Worm (Caenorhabditis elegans) whole organism, late embryonic: ENCODE data around the gene F46C3.7.

Experiments
- K02D7.2 ChIP-seq: sonication (generic microtip); optimal IDR thresholded peaks from 2 replicates; lab custom pipeline; 2017; ENCODE audit warnings: mild to moderate bottlenecking, missing genetic modification characterization, missing compliant biosample characterization
- K09A11.1 ChIP-seq: sonication (generic microtip); optimal IDR thresholded peaks from 2 replicates; lab custom pipeline; 2017; ENCODE audit warnings: antibody characterized with exemption, mild to moderate bottlenecking, missing genetic modification characterization, missing compliant biosample characterization; ENCODE audit not compliant: insufficient read depth
- T23F11.4 ChIP-seq: fragments of 200-800 bp; sonication (Bioruptor generic); optimal IDR thresholded peaks from 2 replicates; lab custom pipeline; 2018; ENCODE audit warnings: mild to moderate bottlenecking, missing genetic modification characterization, missing compliant biosample characterization
- ama-1 ChIP-seq: fragments of 150-350 bp; optimal IDR thresholded peaks from 2 replicates; lab custom pipeline; 2014
- ceh-14 ChIP-seq: sonication (generic microtip); optimal IDR thresholded peaks from 2 replicates; lab custom pipeline; 2016; ENCODE audit warnings: missing genotype, missing genetic modification characterization, missing compliant biosample characterization
- ceh-18 ChIP-seq: sonication (generic microtip); optimal IDR thresholded peaks from 2 replicates; lab custom pipeline; 2016; ENCODE audit warnings: missing genetic modification characterization, missing compliant biosample characterization
- ceh-30 ChIP-seq: fragments of 150-350 bp; optimal IDR thresholded peaks from 2 replicates; lab custom pipeline; 2014; ENCODE audit warnings: missing biosample characterization, missing genetic modification characterization
- ceh-31 ChIP-seq: sonication (generic microtip); optimal IDR thresholded peaks from 2 replicates; lab custom pipeline; 2016; ENCODE audit warnings: missing genetic modification characterization, missing compliant biosample characterization
- ceh-34 ChIP-seq: sonication (generic microtip); optimal IDR thresholded peaks from 2 replicates; lab custom pipeline; 2016; ENCODE audit warnings: mild to moderate bottlenecking, missing genetic modification characterization, missing compliant biosample characterization
- ceh-48 ChIP-seq: sonication (generic microtip); optimal IDR thresholded peaks from 2 replicates; lab custom pipeline; 2016; ENCODE audit warnings: missing genetic modification characterization, inconsistent platforms, missing compliant biosample characterization
- che-1 ChIP-seq: sonication (generic microtip); optimal IDR thresholded peaks from 2 replicates; lab custom pipeline; 2016; ENCODE audit warnings: mild to moderate bottlenecking, missing genetic modification characterization, missing compliant biosample characterization
- dve-1 ChIP-seq: sonication (generic microtip); optimal IDR thresholded peaks from 2 replicates; lab custom pipeline; 2017; ENCODE audit warnings: antibody characterized with exemption, mild to moderate bottlenecking, missing genetic modification characterization, missing compliant biosample characterization
- elt-2 ChIP-seq: sonication (generic microtip); optimal IDR thresholded peaks from 2 replicates; lab custom pipeline; 2016; ENCODE audit warnings: missing genetic modification reagents, missing genetic modification characterization, missing compliant biosample characterization
- elt-4 ChIP-seq: sonication (generic microtip); optimal IDR thresholded peaks from 2 replicates; lab custom pipeline; 2016; ENCODE audit warnings: missing genetic modification characterization, missing compliant biosample characterization
- ets-4 ChIP-seq: sonication (generic microtip); optimal IDR thresholded peaks from 2 replicates; lab custom pipeline; 2016; ENCODE audit warnings: missing genetic modification characterization, missing compliant biosample characterization
- eyg-1 ChIP-seq: sonication (generic microtip); optimal IDR thresholded peaks from 2 replicates; lab custom pipeline; 2016; ENCODE audit warnings: missing genotype, missing genetic modification characterization, missing compliant biosample characterization
- fax-1 ChIP-seq: sonication (generic microtip); optimal IDR thresholded peaks from 2 replicates; lab custom pipeline; 2016; ENCODE audit warnings: missing genotype, missing genetic modification characterization, missing compliant biosample characterization
- fkh-6 ChIP-seq: sonication (generic microtip); optimal IDR thresholded peaks from 2 replicates; lab custom pipeline; 2016; ENCODE audit warnings: missing genetic modification characterization, missing compliant biosample characterization
- hlh-15 ChIP-seq: sonication (generic microtip); optimal IDR thresholded peaks from 2 replicates; lab custom pipeline; 2016; ENCODE audit warnings: missing genetic modification characterization, missing compliant biosample characterization
- hlh-6 ChIP-seq: sonication (generic microtip); optimal IDR thresholded peaks from 2 replicates; lab custom pipeline; 2016; ENCODE audit warnings: missing genotype, missing genetic modification characterization, missing compliant biosample characterization
- lin-11 ChIP-seq: fragments of 200-800 bp; sonication (Bioruptor generic); optimal IDR thresholded peaks from 2 replicates; lab custom pipeline; 2018; ENCODE audit warnings: mild to moderate bottlenecking, missing genetic modification characterization, missing compliant biosample characterization
- madf-2 ChIP-seq: sonication (generic microtip); optimal IDR thresholded peaks from 2 replicates; lab custom pipeline; 2017; ENCODE audit warnings: missing genetic modification characterization, missing compliant biosample characterization
- mec-3 ChIP-seq: sonication (generic microtip); optimal IDR thresholded peaks from 2 replicates; lab custom pipeline; 2016; ENCODE audit warnings: borderline replicate concordance, missing genetic modification characterization, missing compliant biosample characterization
- nfya-1 ChIP-seq: sonication (generic microtip); optimal IDR thresholded peaks from 2 replicates; lab custom pipeline; 2017; ENCODE audit warnings: missing genetic modification characterization, mild to moderate bottlenecking, missing compliant biosample characterization, antibody characterized with exemption, moderate library complexity
- nhr-11 ChIP-seq: fragments of 150-350 bp; optimal IDR thresholded peaks from 2 replicates; lab custom pipeline; 2014; ENCODE audit warnings: missing biosample characterization, missing genetic modification characterization
- pros-1 ChIP-seq: fragments of 150-350 bp; optimal IDR thresholded peaks from 2 replicates; lab custom pipeline; 2014; ENCODE audit warnings: missing biosample characterization, missing genetic modification reagents, missing genetic modification characterization
- rnt-1 ChIP-seq: sonication (generic microtip); optimal IDR thresholded peaks from 2 replicates; lab custom pipeline; 2016; ENCODE audit warnings: missing genetic modification characterization, missing compliant biosample characterization
- sdc-2 ChIP-seq: sonication (generic microtip); optimal IDR thresholded peaks from 2 replicates; lab custom pipeline; 2016; ENCODE audit warnings: missing genotype, missing genetic modification characterization, missing compliant biosample characterization
- sox-2 ChIP-seq: fragments of 200-800 bp; sonication (Bioruptor generic); IDR thresholded peaks from 2 replicates; pipeline ENCODE4 v1.3.6; 2022; ENCODE audit warnings: missing genetic modification reagents, missing genetic modification characterization, missing compliant biosample characterization
- sox-4 ChIP-seq: sonication (generic microtip); optimal IDR thresholded peaks from 2 replicates; lab custom pipeline; 2017; ENCODE audit warnings: mild to moderate bottlenecking, missing genetic modification characterization, inconsistent platforms, missing compliant biosample characterization
- tbx-2 ChIP-seq: sonication (generic microtip); optimal IDR thresholded peaks from 2 replicates; lab custom pipeline; 2016; ENCODE audit warnings: missing genetic modification characterization, missing compliant biosample characterization
- unc-55 ChIP-seq: sonication (generic microtip); optimal IDR thresholded peaks from 2 replicates; lab custom pipeline; 2017; ENCODE audit warnings: missing biosample characterization, missing genetic modification reagents, missing genetic modification characterization

F46C3.7 gene

ce11 chrX:11462112-11462511, 22.3 kb downstream of the F46C3.7 start:
- no peak for TF ChIP-seq hlh-15 (tag; lab: Kevin White, UChicago)
- no peak for TF ChIP-seq lin-11 (tag; lab: Kevin White, UChicago)
- TF ChIP-seq ceh-30 (tag; lab: Kevin White, UChicago): no peak
- no peak for TF ChIP-seq nhr-11
- TF ChIP-seq unc-55 (GFP tag; lab: Kevin White, UChicago): no peak
- no peak for TF ChIP-seq fkh-6 (tag; lab: Kevin White, UChicago)
- TF ChIP-seq T23F11.4 (GFP tag; lab: Kevin White, UChicago): no peak

ce11 chrX:11463005-11463404, 23.2 kb downstream of the F46C3.7 start:
- TF ChIP-seq dve-1 (tag; lab: Kevin White, UChicago): peak; percentile 21
- TF ChIP-seq eyg-1 (tag; lab: Kevin White, UChicago): no peak

ce11 chrX:11463568-11463967, 23.7 kb downstream of the F46C3.7 start:
- TF ChIP-seq sox-4 (tag; lab: Kevin White, UChicago): no peak
- peak; percentile 3 for TF ChIP-seq nfya-1 (tag; lab: Kevin White, UChicago)
- peak; percentile 5 for TF ChIP-seq unc-55 (GFP tag; lab: Kevin White, UChicago)
- TF ChIP-seq rnt-1 (tag; lab: Kevin White, UChicago): peak; percentile 26

ce11 chrX:11464271-11465103, 24.6 kb downstream of the F46C3.7 start:
- TF ChIP-seq elt-2 (tag; lab: Kevin White, UChicago) (peak; percentile 57), ama-1 (lab: Kevin White, UChicago) (no peak), ceh-18 (tag; lab: Kevin White, UChicago) (peak; percentile 37), tbx-2 (tag; lab: Kevin White, UChicago) (peak; percentile 19), rnt-1 (tag; lab: Kevin White, UChicago) (peak; percentile 37), nfya-1 (tag; lab: Kevin White, UChicago) (peak; percentile 14)

ce11 chrX:11465215-11465614, 25.4 kb downstream of the F46C3.7 start, which contains the start of gene lin-14:
TSS of gene lin-14 (plus strand) at chrX:11465560.
- TF ChIP-seq K09A11.1 (tag; lab: Kevin White, UChicago) (no peak), fkh-6 (tag; lab: Kevin White, UChicago) (no peak), fax-1 (tag; lab: Kevin White, UChicago) (peak; percentile 26), che-1 (no peak), ceh-31 (peak; percentile 67), ceh-48 (tag; lab: Kevin White, UChicago) (no peak), ceh-18 (tag; lab: Kevin White, UChicago) (peak; percentile 85), ceh-34 (peak; percentile 56), mec-3 (no peak), ets-4 (tag; lab: Kevin White, UChicago) (peak; percentile 32), madf-2 (tag; lab: Kevin White, UChicago) (no peak), elt-4 (tag; lab: Kevin White, UChicago) (no peak), sox-2 (GFP tag; lab: Robert Waterston, UW) (no peak), ceh-14 (tag; lab: Kevin White, UChicago) (peak; percentile 14), K02D7.2 (tag; lab: Kevin White, UChicago) (no peak), nfya-1 (tag; lab: Kevin White, UChicago) (peak; percentile 29), pros-1 (tag; lab: Kevin White, UChicago) (peak; percentile 32), hlh-6 (tag; lab: Kevin White, UChicago) (peak; percentile 28), sdc-2 (tag; lab: Kevin White, UChicago) (no peak)
